Worm (Caenorhabditis elegans): Measurements from ENCODE around the gene srbc-49.
"Not testable (repeated sequence)": the region's sequence is repeated elsewhere in the genome, so short reads cannot be mapped to it uniquely, and the experiment has no call there.

The srbc-49 gene

ce11 chrV:15793270-15793669 lies 28.2 kb upstream of the srbc-49 start, which contains the start of gene T26E4.7:
Gene T26E4.7 (plus strand): TSS chrV:15793570.
- no peak for TF ChIP-seq fkh-10 (GFP tag; optimal IDR thresholded peaks at IDR 0.05)
- no peak for TF ChIP-seq skn-1 (tag; optimal IDR thresholded peaks at IDR 0.05)
- TF ChIP-seq jun-1 (tag; optimal IDR thresholded peaks at IDR 0.05), result no peak
- TF ChIP-seq aly-2 (tag; optimal IDR thresholded peaks at IDR 0.05), result no peak
- no peak for TF ChIP-seq elt-2 (tag; optimal IDR thresholded peaks at IDR 0.05)
- no peak for TF ChIP-seq nhr-28 (tag; optimal IDR thresholded peaks at IDR 0.05)
- no peak for TF ChIP-seq tbx-2 (tag; optimal IDR thresholded peaks at IDR 0.05)
- TF ChIP-seq lsy-12 (tag; optimal IDR thresholded peaks at IDR 0.05), result no peak
- TF ChIP-seq egl-5 (tag; optimal IDR thresholded peaks at IDR 0.05), result no peak
- TF ChIP-seq ztf-11 (tag; optimal IDR thresholded peaks at IDR 0.05), result no peak

- TF ChIP-seq nhr-43 (tag; optimal IDR thresholded peaks at IDR 0.05; ENCODE audit: poor library complexity, severe bottlenecking) (no peak), ztf-11 (tag; optimal IDR thresholded peaks at IDR 0.05) (no peak), mdl-1 (tag; optimal IDR thresholded peaks at IDR 0.05) (no peak), skn-1 (tag; optimal IDR thresholded peaks at IDR 0.05) (no peak), ama-1 (optimal IDR thresholded peaks at IDR 0.05) (no peak), zag-1 (tag; optimal IDR thresholded peaks at IDR 0.05) (no peak), unc-39 (tag; optimal IDR thresholded peaks at IDR 0.05) (no peak)
Observed at ce11 chrV:15796087-15796486, 25.4 kb upstream of the srbc-49 start, which contains the start of gene nhr-223. Gene nhr-223 (plus strand): TSS chrV:15796387.

DNA sequence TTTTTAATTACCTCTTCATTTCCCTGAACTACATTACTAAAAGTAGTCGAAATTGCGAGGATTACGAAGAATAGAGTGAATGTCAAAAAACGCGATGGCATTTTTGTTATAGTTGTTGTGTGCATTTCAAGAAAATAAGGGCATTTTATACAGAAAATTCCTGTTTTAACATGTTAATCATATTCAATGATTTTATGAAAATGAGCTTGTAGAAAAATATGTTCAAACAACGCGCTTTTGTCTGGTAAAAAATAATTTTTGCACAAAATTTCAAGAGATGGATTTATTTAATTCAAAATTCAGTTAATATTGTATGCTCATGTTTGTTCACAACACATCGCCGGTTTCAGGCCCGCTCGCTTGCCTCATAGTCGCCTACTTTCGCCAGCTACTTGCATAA lies 23.4 kb upstream of the srbc-49 start, which contains the start of gene T26E4.10:
Gene T26E4.10 (minus strand): TSS at position 101 of the 400 bp plus-strand sequence.
- TF ChIP-seq skn-1 (tag; optimal IDR thresholded peaks at IDR 0.05) (no peak), snpc-4 (tag; optimal IDR thresholded peaks at IDR 0.05) (no peak), ceh-82 (tag; optimal IDR thresholded peaks at IDR 0.05) (no peak), R02D3.7 (tag; optimal IDR thresholded peaks at IDR 0.05) (no peak), mml-1 (tag; optimal IDR thresholded peaks at IDR 0.05) (no peak), nhr-76 (tag; optimal IDR thresholded peaks at IDR 0.05) (no peak), ZK546.5 (tag; optimal IDR thresholded peaks at IDR 0.05) (no peak), nhr-77 (tag; optimal IDR thresholded peaks at IDR 0.05) (no peak), unc-39 (tag; optimal IDR thresholded peaks at IDR 0.05) (no peak), pqm-1 (tag; optimal IDR thresholded peaks at IDR 0.05) (no peak), unc-62 (GFP tag; optimal IDR thresholded peaks at IDR 0.05) (no peak), egl-5 (tag; optimal IDR thresholded peaks at IDR 0.05) (no peak), nhr-43 (tag; optimal IDR thresholded peaks at IDR 0.05; ENCODE audit: poor library complexity, severe bottlenecking) (no peak), mdl-1 (tag; optimal IDR thresholded peaks at IDR 0.05) (no peak), nhr-25 (tag; optimal IDR thresholded peaks at IDR 0.05) (no peak), nfya-1 (tag; optimal IDR thresholded peaks at IDR 0.05; ENCODE audit: insufficient read depth) (no peak), lin-15B (tag; optimal IDR thresholded peaks at IDR 0.05) (no peak)

DNA sequence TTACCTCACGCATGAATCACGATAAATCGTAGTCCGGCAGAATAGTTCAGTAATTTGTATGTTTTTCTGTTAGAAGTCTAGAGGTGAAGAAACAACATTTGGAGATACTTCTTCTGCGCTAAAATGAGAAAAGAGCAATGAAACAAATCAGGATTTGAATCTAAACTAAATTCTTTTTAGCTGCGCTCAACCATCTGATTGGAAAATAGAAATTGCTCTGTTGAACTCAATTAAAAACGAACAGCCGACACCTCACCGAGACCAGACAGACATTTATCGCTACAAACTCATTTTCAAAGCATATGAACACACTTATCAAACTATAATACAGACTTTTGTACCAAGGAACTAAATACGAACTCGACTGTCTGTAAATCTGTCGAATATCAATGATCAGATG lies 18.9 kb upstream of the srbc-49 start, which contains the start of gene T26E4.9:
Gene T26E4.9 (minus strand): TSS at position 101 of the 400 bp plus-strand sequence.
- not testable (repeated sequence) for TF ChIP-seq nhr-43 (tag; optimal IDR thresholded peaks at IDR 0.05; ENCODE audit: poor library complexity, severe bottlenecking); elt-3 (tag; optimal IDR thresholded peaks at IDR 0.05); pha-4 (tag; optimal IDR thresholded peaks at IDR 0.05)

DNA sequence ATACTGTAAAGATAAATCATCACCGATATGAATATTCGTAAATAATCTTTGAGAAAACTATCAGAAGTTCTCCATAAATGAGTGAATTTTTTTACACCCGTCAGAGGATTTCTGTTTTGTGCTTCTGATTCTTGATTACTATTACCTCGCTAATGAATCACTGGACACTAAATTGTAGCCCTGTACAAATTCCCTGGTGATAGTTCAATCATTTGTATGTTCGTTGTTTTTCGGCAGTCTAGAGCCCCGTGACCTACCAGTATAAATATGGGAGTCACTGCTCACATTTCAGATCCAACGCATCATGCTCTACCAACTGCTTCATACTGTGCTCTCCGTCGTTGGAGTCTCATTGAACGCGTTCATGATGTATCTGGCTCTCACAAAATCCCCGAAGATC lies 18.4 kb upstream of the srbc-49 start, which contains the start of gene srd-27:
Gene srd-27 (plus strand): TSS at position 301 of the 400 bp plus-strand sequence.
- not testable (repeated sequence) for TF ChIP-seq nhr-237 (tag; optimal IDR thresholded peaks at IDR 0.05); fkh-10 (GFP tag; optimal IDR thresholded peaks at IDR 0.05); lsy-12 (tag; optimal IDR thresholded peaks at IDR 0.05)

ce11 chrV:15803748-15804147 lies 17.8 kb upstream of the srbc-49 start, which contains the start of gene T26E4.18:
Gene T26E4.18 (minus strand): TSS chrV:15803848.
- not testable (repeated sequence) for TF ChIP-seq elt-1 (tag; optimal IDR thresholded peaks at IDR 0.05); sea-2 (GFP tag; optimal IDR thresholded peaks at IDR 0.05); ztf-11 (tag; optimal IDR thresholded peaks at IDR 0.05)

All from whole organism, L3 larva.